Fruit fly (Drosophila melanogaster) whole organism, adult: ENCODE data around the gene CG15725.

Experiments used
- CG11617 ChIP-seq: fragments of 200-800 bp; sonication (Bioruptor generic); optimal IDR thresholded peaks from 2 replicates; lab custom pipeline; 2017; ENCODE audit warnings: mild to moderate bottlenecking, missing biosample characterization, missing genetic modification reagents, missing genetic modification characterization
- CG12768 ChIP-seq: fragments of 200-800 bp; sonication (Bioruptor generic); optimal IDR thresholded peaks from 2 replicates; lab custom pipeline; 2017; ENCODE audit warnings: missing biosample characterization, missing genetic modification characterization, mild to moderate bottlenecking, moderate library complexity, missing genetic modification reagents
- CG14711 ChIP-seq: fragments of 200-800 bp; sonication (Bioruptor generic); optimal IDR thresholded peaks from 2 replicates; lab custom pipeline; 2018; ENCODE audit warnings: missing biosample characterization, mild to moderate bottlenecking, missing genetic modification characterization, moderate library complexity
- CG1620 ChIP-seq: fragments of 200-800 bp; sonication (Bioruptor generic); optimal IDR thresholded peaks from 2 replicates; lab custom pipeline; 2016; ENCODE audit warnings: missing biosample characterization, missing genetic modification characterization
- CG33017 ChIP-seq: fragments of 200-800 bp; sonication (Bioruptor generic); optimal IDR thresholded peaks from 2 replicates; lab custom pipeline; 2018; ENCODE audit warnings: missing biosample characterization, mild to moderate bottlenecking, missing genetic modification characterization, moderate library complexity
- CG5204 ChIP-seq: fragments of 200-800 bp; sonication (Bioruptor generic); optimal IDR thresholded peaks from 2 replicates; lab custom pipeline; 2016; ENCODE audit warnings: missing biosample characterization, missing genetic modification characterization
- CG7045 ChIP-seq: fragments of 200-800 bp; sonication (Bioruptor generic); optimal IDR thresholded peaks from 2 replicates; lab custom pipeline; 2017; ENCODE audit warnings: missing biosample characterization, mild to moderate bottlenecking, missing genetic modification characterization
- CG7101 ChIP-seq: fragments of 200-800 bp; sonication (Bioruptor generic); optimal IDR thresholded peaks from 2 replicates; lab custom pipeline; 2018; ENCODE audit warnings: missing biosample characterization, mild to moderate bottlenecking, missing genetic modification characterization, moderate library complexity
- Clk ChIP-seq: fragments of 200-800 bp; sonication (Bioruptor generic); optimal IDR thresholded peaks from 2 replicates; lab custom pipeline; 2017; ENCODE audit warnings: missing biosample characterization, missing genetic modification characterization
- Crg-1 ChIP-seq: fragments of 200-800 bp; sonication (Bioruptor generic); optimal IDR thresholded peaks from 2 replicates; lab custom pipeline; 2016; ENCODE audit warnings: missing biosample characterization, missing genetic modification characterization
- Hr96 ChIP-seq: fragments of 200-800 bp; sonication (Bioruptor generic); optimal IDR thresholded peaks from 2 replicates; lab custom pipeline; 2016; ENCODE audit warnings: missing biosample characterization, missing genetic modification characterization
- Mnt ChIP-seq: fragments of 200-800 bp; sonication (Bioruptor generic); optimal IDR thresholded peaks from 2 replicates; lab custom pipeline; 2016; ENCODE audit warnings: missing biosample characterization, mild to moderate bottlenecking, missing genetic modification characterization
- bab1 ChIP-seq: fragments of 200-800 bp; sonication (Bioruptor generic); optimal IDR thresholded peaks from 3 replicates; lab custom pipeline; 2019; ENCODE audit warnings: missing biosample characterization, mild to moderate bottlenecking, missing genetic modification characterization, moderate library complexity
- cic ChIP-seq: fragments of 200-800 bp; sonication (Bioruptor generic); optimal IDR thresholded peaks from 2 replicates; lab custom pipeline; 2017; ENCODE audit warnings: missing biosample characterization, mild to moderate bottlenecking, missing genetic modification characterization, moderate library complexity
- cnc ChIP-seq, 2 experiments: fragments of >200 bp; optimal IDR thresholded peaks; 2 replicates each; lab custom pipeline; 2017
- kay ChIP-seq: fragments of 200-800 bp; sonication (Bioruptor generic); peaks from one replicate; lab custom pipeline; 2016; ENCODE audit warnings: missing biosample characterization, missing genetic modification characterization, borderline replicate concordance
- ovo ChIP-seq: fragments of 200-800 bp; sonication (Bioruptor generic); optimal IDR thresholded peaks from 2 replicates; lab custom pipeline; 2016; ENCODE audit warnings: missing biosample characterization, missing genetic modification characterization
- pad ChIP-seq: fragments of 200-800 bp; sonication (Bioruptor generic); optimal IDR thresholded peaks from 3 replicates; lab custom pipeline; 2017; ENCODE audit warnings: missing biosample characterization, missing genetic modification characterization, mild to moderate bottlenecking, moderate library complexity, missing genetic modification reagents
- tj ChIP-seq: fragments of 200-800 bp; sonication (Bioruptor generic); optimal IDR thresholded peaks from 3 replicates; lab custom pipeline; 2017; ENCODE audit warnings: missing biosample characterization, mild to moderate bottlenecking, missing genetic modification characterization, moderate library complexity
- toe ChIP-seq: fragments of 200-800 bp; sonication (Bioruptor generic); optimal IDR thresholded peaks from 2 replicates; lab custom pipeline; 2016; ENCODE audit warnings: missing biosample characterization, missing genetic modification characterization

CG15725 gene

DNA sequence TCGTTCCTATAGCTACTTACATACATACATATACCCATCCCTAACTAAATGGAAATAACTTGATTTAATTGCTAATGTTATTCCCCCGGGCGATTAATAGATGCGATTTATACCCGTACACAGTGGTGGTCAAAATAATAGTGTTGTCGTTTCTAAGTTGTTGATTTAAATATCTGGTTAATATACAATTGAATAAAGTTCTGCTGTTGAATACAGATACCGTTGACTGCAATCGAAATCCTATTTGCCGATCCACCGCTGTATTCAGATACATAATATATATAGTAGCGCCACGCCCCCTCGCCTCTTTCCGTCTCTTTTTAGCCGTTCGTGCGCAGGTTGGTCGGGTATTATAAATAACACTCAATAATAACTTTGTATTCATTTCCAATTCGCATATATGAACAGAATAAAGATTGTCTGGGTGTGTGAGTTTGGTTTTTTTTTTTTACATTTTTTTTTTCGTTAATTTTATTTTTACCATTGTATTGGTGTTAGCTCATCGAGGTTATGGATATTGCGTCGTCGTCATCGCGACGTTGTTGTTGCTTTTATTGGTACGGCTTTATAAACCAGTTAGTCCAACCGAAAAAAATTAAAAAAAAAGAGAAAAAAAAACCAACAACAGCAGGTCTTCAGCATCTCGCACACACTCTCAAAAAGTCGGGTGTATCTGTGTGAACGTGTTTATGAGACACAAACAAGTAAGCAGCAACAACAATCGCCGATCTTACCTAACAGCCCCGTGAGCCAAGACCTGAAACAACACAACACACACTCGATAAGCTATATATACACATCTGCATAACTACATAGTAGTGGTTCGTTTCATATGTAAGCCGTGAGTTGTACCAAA is 33.1 kb upstream of the CG15725 start:
- TF ChIP-seq CG33017 (tag; lab: Kevin White, UChicago): no peak
- no peak for TF ChIP-seq Clk (GFP tag; lab: Kevin White, UChicago)
- no peak for TF ChIP-seq CG11617 (GFP tag; lab: Kevin White, UChicago)
- TF ChIP-seq kay (GFP tag; lab: Kevin White, UChicago): peak; percentile 82
- TF ChIP-seq Mnt (GFP tag; lab: Kevin White, UChicago): no peak
- TF ChIP-seq tj (GFP tag; lab: Kevin White, UChicago): no peak
- TF ChIP-seq cnc (optimal IDR thresholded peaks at IDR 0.05; lab: Kevin White, UChicago): no peak
- no peak for TF ChIP-seq bab1
- TF ChIP-seq Hr96 (GFP tag; lab: Kevin White, UChicago): no peak
- TF ChIP-seq CG14711 (tag; lab: Kevin White, UChicago): no peak
- TF ChIP-seq CG1620 (GFP tag; lab: Kevin White, UChicago): no peak
- TF ChIP-seq toe (GFP tag; lab: Kevin White, UChicago): no peak
- TF ChIP-seq ovo (GFP tag; lab: Kevin White, UChicago): peak; percentile 77
- TF ChIP-seq CG7045 (GFP tag; lab: Kevin White, UChicago): no peak
- TF ChIP-seq cic (GFP tag; lab: Kevin White, UChicago): no peak
- TF ChIP-seq CG5204: peak; percentile 24
- no peak for TF ChIP-seq Crg-1 (GFP tag; lab: Kevin White, UChicago)
- no peak for TF ChIP-seq pad (GFP tag; lab: Kevin White, UChicago)
- TF ChIP-seq CG12768 (GFP tag; lab: Kevin White, UChicago): no peak
- TF ChIP-seq CG7101 (tag; lab: Kevin White, UChicago): peak; percentile 55

DNA sequence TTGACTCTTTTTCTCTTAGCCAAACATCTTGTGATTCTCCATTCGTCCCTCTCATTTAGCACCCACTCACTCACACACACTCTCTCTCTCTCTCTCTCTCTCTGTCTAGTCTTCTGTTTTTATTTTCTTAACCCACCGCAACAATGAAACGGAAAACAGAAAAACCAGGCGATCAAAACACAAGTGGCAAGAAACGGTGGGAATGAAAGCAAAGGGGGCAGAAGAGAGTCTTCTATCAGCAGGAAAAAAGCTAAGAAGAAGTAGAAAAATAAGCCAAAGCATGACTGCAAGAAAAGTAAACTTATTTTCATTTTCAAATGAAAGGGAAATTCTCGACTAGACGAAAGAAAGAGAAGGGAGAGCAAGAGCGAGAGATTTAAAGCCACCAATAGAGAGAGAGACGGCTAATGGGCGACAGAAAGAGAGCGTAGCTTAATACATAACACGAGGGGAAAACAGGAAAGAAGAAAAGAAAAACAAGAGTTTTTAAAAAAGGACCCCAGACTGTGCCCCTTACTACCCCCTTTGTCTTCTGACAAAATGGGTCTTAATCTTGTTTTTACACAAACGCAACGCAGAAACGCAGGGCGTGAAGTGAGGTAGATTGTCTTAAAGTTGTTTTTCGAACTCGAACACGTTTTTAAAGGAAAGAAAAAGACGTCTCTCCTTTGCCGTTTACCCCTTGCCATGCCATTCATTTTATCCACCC is 31.7 kb upstream of the CG15725 start:
- peak; percentile 59 for TF ChIP-seq kay (GFP tag; lab: Kevin White, UChicago)
- no peak for TF ChIP-seq CG7045 (GFP tag; lab: Kevin White, UChicago)

DNA sequence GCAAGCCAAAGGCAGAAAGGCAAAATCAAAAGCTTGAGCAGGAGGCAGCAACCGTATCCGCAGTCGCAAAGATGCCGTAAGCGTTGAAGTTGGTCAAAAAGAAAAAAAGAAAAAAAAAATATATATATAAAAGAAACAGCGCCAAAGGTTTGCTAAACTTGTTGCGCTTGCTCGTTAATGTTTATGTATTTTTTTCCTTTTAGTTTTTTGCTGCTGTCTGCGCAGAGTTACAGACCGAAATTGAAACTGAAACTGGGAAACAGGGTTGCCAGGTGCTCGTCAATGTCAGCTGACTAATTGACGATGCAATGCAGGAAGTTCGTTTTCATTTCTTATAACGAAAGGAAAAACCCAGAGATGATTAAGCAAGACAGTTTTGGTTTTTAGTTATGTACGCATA is 30.4 kb upstream of the CG15725 start:
- TF ChIP-seq cnc (optimal IDR thresholded peaks at IDR 0.05; lab: Kevin White, UChicago) (no peak), CG14711 (tag; lab: Kevin White, UChicago) (peak; percentile 37)

- TF ChIP-seq CG12768 (GFP tag; lab: Kevin White, UChicago): no peak
- TF ChIP-seq kay (GFP tag; lab: Kevin White, UChicago): peak; percentile 40
These were observed 29.7 kb upstream of the CG15725 start for dm6 chrX:12675798-12676553.

DNA sequence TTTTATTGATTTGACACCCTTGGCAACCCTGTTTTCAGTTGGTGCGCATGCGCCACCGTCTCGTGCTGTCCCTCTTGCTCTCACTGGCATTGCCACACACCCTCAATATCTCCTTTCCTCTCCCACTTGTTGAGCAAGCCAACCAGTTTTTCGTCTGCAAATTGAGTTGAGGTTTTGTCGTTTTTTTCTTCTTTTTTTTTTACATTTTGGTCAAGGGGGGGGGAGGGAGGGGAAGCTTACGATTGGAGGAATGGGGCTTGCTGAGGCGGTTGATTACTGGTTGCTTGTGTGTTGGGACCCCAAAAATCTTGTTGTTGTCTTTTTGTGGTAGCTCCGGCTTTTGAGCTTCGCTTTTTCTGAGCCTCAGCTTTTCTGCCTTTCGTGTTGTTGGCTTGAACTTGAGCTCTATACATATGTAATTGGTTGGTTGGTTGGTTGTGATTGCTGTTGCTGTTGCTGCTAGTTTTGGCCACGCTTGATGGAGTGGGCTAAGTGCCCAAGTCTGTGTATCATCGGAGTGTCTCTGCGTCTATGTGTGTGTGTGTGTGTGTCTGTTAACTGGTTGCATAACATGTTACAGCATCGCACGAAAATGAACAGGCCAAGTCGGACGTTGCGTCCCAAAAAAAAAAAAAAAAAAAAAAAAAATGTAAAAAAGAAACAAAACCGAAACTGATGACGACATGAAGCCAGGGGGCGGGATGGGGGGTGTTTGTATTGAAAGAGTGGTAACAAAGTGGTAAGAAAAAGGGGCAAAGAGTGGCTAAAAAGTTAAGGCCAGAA is 28.9 kb upstream of the CG15725 start:
- TF ChIP-seq CG14711 (tag; lab: Kevin White, UChicago): peak; percentile 45
- no peak for TF ChIP-seq Crg-1 (GFP tag; lab: Kevin White, UChicago)
- TF ChIP-seq tj (GFP tag; lab: Kevin White, UChicago): peak; percentile 76
- TF ChIP-seq cnc (optimal IDR thresholded peaks at IDR 0.05; lab: Kevin White, UChicago): no peak
- no peak for TF ChIP-seq CG7045 (GFP tag; lab: Kevin White, UChicago)
- TF ChIP-seq Hr96 (GFP tag; lab: Kevin White, UChicago): no peak
- no peak for TF ChIP-seq Clk (GFP tag; lab: Kevin White, UChicago)
- no peak for TF ChIP-seq CG1620 (GFP tag; lab: Kevin White, UChicago)
- TF ChIP-seq ovo (GFP tag; lab: Kevin White, UChicago): peak; percentile 2
- no peak for TF ChIP-seq CG11617 (GFP tag; lab: Kevin White, UChicago)
- no peak for TF ChIP-seq CG7101 (tag; lab: Kevin White, UChicago)
